Worm (Caenorhabditis elegans) whole organism, young adult: Measurements from ENCODE around the gene laat-1.

ENCODE experiments used
- B0019.2 ChIP-seq: fragments of 200-800 bp; sonication (Bioruptor generic); conservative IDR thresholded peaks from 2 replicates; pipeline ENCODE4 v1.3.6; 2022; ENCODE audit warnings: missing genetic modification reagents, missing genetic modification characterization, missing compliant biosample characterization
- B0035.1 ChIP-seq: sonication (generic microtip); optimal IDR thresholded peaks from 2 replicates; lab custom pipeline; 2016; ENCODE audit warnings: missing genetic modification characterization, mild to moderate bottlenecking, missing compliant biosample characterization, missing genotype, missing genetic modification reagents
- C06A6.2 ChIP-seq: fragments of 200-800 bp; sonication (Bioruptor generic); conservative IDR thresholded peaks from 2 replicates; pipeline ENCODE4 v1.3.6; 2022; ENCODE audit warnings: missing genetic modification characterization, missing compliant biosample characterization
- C17E4.6 ChIP-seq: fragments of 200-800 bp; sonication (Bioruptor generic); IDR thresholded peaks from 2 replicates; pipeline ENCODE4 v1.3.6; 2022; ENCODE audit warnings: missing genetic modification reagents, missing genetic modification characterization, missing compliant biosample characterization
- F10E7.11 ChIP-seq: sonication (generic microtip); optimal IDR thresholded peaks from 2 replicates; lab custom pipeline; 2017; ENCODE audit warnings: mild to moderate bottlenecking, missing genetic modification characterization, moderate library complexity, missing compliant biosample characterization
- F23B12.7 ChIP-seq: sonication (generic microtip); optimal IDR thresholded peaks from 2 replicates; lab custom pipeline; 2017; ENCODE audit warnings: missing genetic modification characterization, mild to moderate bottlenecking, missing compliant biosample characterization, antibody characterized with exemption, moderate library complexity; ENCODE audit not compliant: insufficient read depth
- F33H1.4 ChIP-seq: fragments of 200-800 bp; sonication (Bioruptor generic); IDR thresholded peaks from 2 replicates; pipeline ENCODE4 v1.3.6; 2022; ENCODE audit warnings: missing genetic modification reagents, missing genetic modification characterization, missing compliant biosample characterization
- F39B2.1 ChIP-seq: fragments of 200-800 bp; sonication (Bioruptor generic); IDR thresholded peaks from 2 replicates; pipeline ENCODE4 v1.3.6; 2022; ENCODE audit warnings: missing genetic modification reagents, missing genetic modification characterization, missing compliant biosample characterization
- F49E8.2 ChIP-seq: sonication (generic microtip); optimal IDR thresholded peaks from 3 replicates; lab custom pipeline; 2017; ENCODE audit warnings: missing genetic modification characterization, mild to moderate bottlenecking, missing compliant biosample characterization, antibody characterized with exemption, moderate library complexity; ENCODE audit not compliant: insufficient read depth
- F55B11.4 ChIP-seq: sonication (generic microtip); optimal IDR thresholded peaks from 2 replicates; lab custom pipeline; 2016; ENCODE audit warnings: missing compliant biosample characterization, missing genetic modification characterization, borderline replicate concordance; ENCODE audit not compliant: insufficient read depth
- F57C9.4 ChIP-seq: sonication (generic microtip); optimal IDR thresholded peaks from 2 replicates; lab custom pipeline; 2017; ENCODE audit warnings: mild to moderate bottlenecking, missing genetic modification characterization, missing compliant biosample characterization
- T07F8.4 ChIP-seq: sonication (generic microtip); optimal IDR thresholded peaks from 2 replicates; lab custom pipeline; 2016; ENCODE audit warnings: mild to moderate bottlenecking, missing genetic modification characterization, moderate library complexity, missing compliant biosample characterization
- akir-1 ChIP-seq: fragments of 200-800 bp; sonication (Bioruptor generic); optimal IDR thresholded peaks from 2 replicates; lab custom pipeline; 2018; ENCODE audit warnings: mild to moderate bottlenecking, missing genetic modification characterization, moderate library complexity, missing compliant biosample characterization
- bed-2 ChIP-seq: fragments of 200-800 bp; sonication (Bioruptor generic); IDR thresholded peaks from 2 replicates; pipeline ENCODE4 v1.3.6; 2022; ENCODE audit warnings: missing genetic modification reagents, missing genetic modification characterization, missing compliant biosample characterization
- ceh-91 ChIP-seq: fragments of 200-800 bp; sonication (Bioruptor generic); IDR thresholded peaks from 2 replicates; pipeline ENCODE4 v1.3.6; 2022; ENCODE audit warnings: missing genetic modification reagents, missing genetic modification characterization, missing compliant biosample characterization
- die-1 ChIP-seq: sonication (generic microtip); optimal IDR thresholded peaks from 2 replicates; lab custom pipeline; 2016; ENCODE audit warnings: missing genotype, mild to moderate bottlenecking, missing genetic modification characterization, missing compliant biosample characterization
- dpff-1 ChIP-seq: sonication (generic microtip); optimal IDR thresholded peaks from 2 replicates; lab custom pipeline; 2017; ENCODE audit warnings: mild to moderate bottlenecking, missing genetic modification characterization, missing compliant biosample characterization
- egl-18 ChIP-seq: fragments of 200-800 bp; sonication (Bioruptor generic); IDR thresholded peaks from 2 replicates; pipeline ENCODE4 v1.3.6; 2022; ENCODE audit warnings: missing genetic modification reagents, missing genetic modification characterization, missing compliant biosample characterization
- egl-44 ChIP-seq: fragments of 200-800 bp; sonication (Bioruptor generic); IDR thresholded peaks from 2 replicates; pipeline ENCODE4 v1.3.6; 2022; ENCODE audit warnings: missing genetic modification reagents, missing genetic modification characterization, missing compliant biosample characterization
- fkh-3 ChIP-seq: sonication (generic microtip); optimal IDR thresholded peaks from 2 replicates; lab custom pipeline; 2016; ENCODE audit warnings: mild to moderate bottlenecking, missing genetic modification characterization, missing compliant biosample characterization
- lag-1 ChIP-seq: fragments of 200-800 bp; sonication (Bioruptor generic); IDR thresholded peaks from 2 replicates; pipeline ENCODE4 v1.3.6; 2022; ENCODE audit warnings: missing genetic modification reagents, missing genetic modification characterization, missing compliant biosample characterization
- lir-1 ChIP-seq: fragments of 200-800 bp; sonication (Bioruptor generic); conservative IDR thresholded peaks from 2 replicates; pipeline ENCODE4 v1.3.6; 2022; ENCODE audit warnings: missing genetic modification reagents, missing genetic modification characterization, missing compliant biosample characterization
- lsl-1 ChIP-seq: fragments of 200-800 bp; sonication (Bioruptor generic); optimal IDR thresholded peaks from 2 replicates; lab custom pipeline; 2018; ENCODE audit warnings: mild to moderate bottlenecking, missing genetic modification characterization, moderate library complexity, missing compliant biosample characterization
- madf-3 ChIP-seq: fragments of 200-800 bp; sonication (Bioruptor generic); IDR thresholded peaks from 2 replicates; pipeline ENCODE4 v1.3.6; 2022; ENCODE audit warnings: missing genetic modification reagents, missing genetic modification characterization, missing compliant biosample characterization
- madf-6 ChIP-seq: fragments of 200-800 bp; sonication (Bioruptor generic); IDR thresholded peaks from 2 replicates; pipeline ENCODE4 v1.3.6; 2022; ENCODE audit warnings: missing genetic modification reagents, missing genetic modification characterization, missing compliant biosample characterization
- madf-8 ChIP-seq: fragments of 200-800 bp; sonication (Bioruptor generic); conservative IDR thresholded peaks from 2 replicates; pipeline ENCODE4 v1.3.6; 2022; ENCODE audit warnings: missing genetic modification reagents, missing genetic modification characterization, missing compliant biosample characterization
- nfyb-1 ChIP-seq: fragments of 200-800 bp; sonication (Bioruptor generic); IDR thresholded peaks from 2 replicates; pipeline ENCODE4 v1.3.6; 2022; ENCODE audit warnings: missing genetic modification reagents, missing genetic modification characterization, missing compliant biosample characterization
- nhr-90 ChIP-seq: sonication (generic microtip); optimal IDR thresholded peaks from 2 replicates; lab custom pipeline; 2016; ENCODE audit warnings: missing genotype, mild to moderate bottlenecking, missing genetic modification characterization, missing compliant biosample characterization
- pbrm-1 ChIP-seq: fragments of 200-800 bp; sonication (Bioruptor generic); IDR thresholded peaks from 2 replicates; pipeline ENCODE4 v1.3.6; 2022; ENCODE audit warnings: missing genetic modification reagents, missing genetic modification characterization, missing compliant biosample characterization
- rpc-1 ChIP-seq, 2 experiments: fragments of 150-350 bp in 1 of 2; sonication (generic microtip) in 1 of 2; optimal IDR thresholded peaks; 2 replicates each; lab custom pipeline; 2014 to 2018; ENCODE audit warnings: missing biosample characterization in 1 of 2, missing genetic modification characterization in 1 of 2, missing genetic modification reagents in 1 of 2, missing genotype in 1 of 2
- sdz-38 ChIP-seq: sonication (generic microtip); optimal IDR thresholded peaks from 2 replicates; lab custom pipeline; 2016; ENCODE audit warnings: missing genotype, missing genetic modification characterization, missing compliant biosample characterization
- snpc-1.1 ChIP-seq: sonication (generic microtip); optimal IDR thresholded peaks from 2 replicates; lab custom pipeline; 2017; ENCODE audit warnings: missing genetic modification characterization, mild to moderate bottlenecking, missing compliant biosample characterization, antibody characterized with exemption, moderate library complexity, missing genotype, missing genetic modification reagents; ENCODE audit not compliant: insufficient read depth
- somi-1 ChIP-seq: fragments of 200-800 bp; sonication (Bioruptor generic); optimal IDR thresholded peaks from 2 replicates; lab custom pipeline; 2018; ENCODE audit warnings: mild to moderate bottlenecking, missing genetic modification characterization, missing compliant biosample characterization
- tbp1 ChIP-seq: fragments of 200-800 bp; sonication (Bioruptor generic); optimal IDR thresholded peaks from 2 replicates; lab custom pipeline; 2018; ENCODE audit warnings: mild to moderate bottlenecking, missing genetic modification characterization, missing compliant biosample characterization
- xnd-1 ChIP-seq: sonication (generic microtip); optimal IDR thresholded peaks from 2 replicates; lab custom pipeline; 2016; ENCODE audit warnings: missing genotype, missing genetic modification reagents, missing genetic modification characterization, missing compliant biosample characterization
- zfh-2 ChIP-seq: fragments of 200-800 bp; sonication (Bioruptor generic); conservative IDR thresholded peaks from 2 replicates; pipeline ENCODE4 v1.3.6; 2022; ENCODE audit warnings: missing genetic modification reagents, missing genetic modification characterization, missing compliant biosample characterization
- zim-3 ChIP-seq: sonication (generic microtip); optimal IDR thresholded peaks from 2 replicates; lab custom pipeline; 2017; ENCODE audit warnings: mild to moderate bottlenecking, missing genetic modification characterization, moderate library complexity, missing compliant biosample characterization
- ztf-22 ChIP-seq: fragments of 200-800 bp; sonication (Bioruptor generic); optimal IDR thresholded peaks from 2 replicates; lab custom pipeline; 2018; ENCODE audit warnings: mild to moderate bottlenecking, missing genetic modification characterization, moderate library complexity, missing compliant biosample characterization
- ztf-25 ChIP-seq: fragments of 200-800 bp; sonication (Bioruptor generic); IDR thresholded peaks from 2 replicates; pipeline ENCODE4 v1.3.6; 2022; ENCODE audit warnings: missing genetic modification reagents, missing genetic modification characterization, missing compliant biosample characterization

The laat-1 gene

ce11 chrII:220602-221001 lies 17.0 kb downstream of the laat-1 start, which contains the start of gene ubxn-3 (continued):
- TF ChIP-seq lir-1 (GFP tag; lab: Robert Waterston, UW) (no peak), xnd-1 (peak; percentile 80)
- TF ChIP-seq, all 124 proteins: peak for 7

- TF ChIP-seq die-1 (tag; lab: Kevin White, UChicago) (no peak), lag-1 (GFP tag; lab: Robert Waterston, UW) (no peak), zfh-2 (GFP tag; lab: Robert Waterston, UW) (peak; percentile 44; the same call in 1 of the 2 replicates)
These were observed 17.6 kb downstream of the laat-1 start for ce11 chrII:219846-220503.

ce11 chrII:217308-217707 lies 20.3 kb downstream of the laat-1 start:
- TF ChIP-seq lsl-1 (GFP tag; lab: Kevin White, UChicago) (no peak), F23B12.7 (tag; lab: Kevin White, UChicago) (no peak), ceh-91 (GFP tag; lab: Robert Waterston, UW) (no peak)

DNA sequence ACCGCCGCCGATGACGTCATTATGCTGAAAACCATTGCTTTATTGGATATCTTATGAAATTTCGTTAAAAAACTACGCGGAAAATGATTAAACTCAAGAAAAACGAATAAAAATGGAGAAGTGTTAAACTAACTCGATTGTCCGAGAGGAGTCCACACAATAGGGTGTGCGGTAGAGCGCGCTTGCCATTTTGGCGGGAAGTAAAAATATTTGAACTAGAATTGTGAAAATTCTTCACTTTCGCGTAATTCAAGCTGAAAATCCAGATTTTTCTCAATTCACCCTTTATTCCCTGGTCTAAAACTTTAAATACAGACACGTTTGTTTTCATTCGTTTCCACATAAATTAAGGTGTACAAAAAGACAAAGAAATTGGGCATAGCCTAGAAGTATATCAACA lies 21.0 kb downstream of the laat-1 start, which contains the start of gene F48A11.4:
Gene F48A11.4 (minus strand): TSS at position 24 of the 400 bp plus-strand sequence.
- TF ChIP-seq ceh-91 (GFP tag; lab: Robert Waterston, UW) (peak; percentile 71), egl-44 (peak; percentile 71; the same call in 1 of the 2 replicates), F55B11.4 (tag; lab: Kevin White, UChicago) (no peak), madf-3 (peak; percentile 87), akir-1 (GFP tag; lab: Kevin White, UChicago) (no peak), zim-3 (tag; lab: Kevin White, UChicago) (peak; percentile 92), F57C9.4 (tag; lab: Kevin White, UChicago) (peak; percentile 78), pbrm-1 (GFP tag; lab: Robert Waterston, UW) (peak; percentile 90), dpff-1 (peak; percentile 63), xnd-1 (peak; percentile 47), F23B12.7 (tag; lab: Kevin White, UChicago) (peak; percentile 93), C17E4.6 (GFP tag; lab: Robert Waterston, UW) (0 out of 2 replicates have a peak, but pooled peaks have one; percentile 53), sdz-38 (tag; lab: Kevin White, UChicago) (no peak), madf-8 (GFP tag; lab: Robert Waterston, UW) (peak; percentile 68), F39B2.1 (GFP tag; lab: Robert Waterston, UW) (no peak), C06A6.2 (GFP tag; lab: Robert Waterston, UW) (peak; percentile 90), B0019.2 (GFP tag; lab: Robert Waterston, UW) (0 out of 2 replicates have a peak, but pooled peaks have one; percentile 4), B0035.1 (tag; lab: Kevin White, UChicago) (peak; percentile 71), tbp1 (GFP tag; lab: Kevin White, UChicago) (peak; percentile 67), rpc-1 (optimal IDR thresholded peaks at IDR 0.05; lab: Kevin White, UChicago) (no peak), rpc-1 (tag; optimal IDR thresholded peaks at IDR 0.05; lab: Kevin White, UChicago) (no peak), ztf-22 (GFP tag; lab: Kevin White, UChicago) (no peak), bed-2 (GFP tag; lab: Robert Waterston, UW) (0 out of 2 replicates have a peak, but pooled peaks have one; percentile 46), F33H1.4 (GFP tag; lab: Robert Waterston, UW) (peak; percentile 70), ztf-25 (GFP tag; lab: Robert Waterston, UW) (no peak), F49E8.2 (tag; lab: Kevin White, UChicago) (peak; percentile 56), nfyb-1 (GFP tag; lab: Robert Waterston, UW) (peak; percentile 95), fkh-3 (tag; lab: Kevin White, UChicago) (no peak), F10E7.11 (no peak), T07F8.4 (tag; lab: Kevin White, UChicago) (no peak), madf-6 (GFP tag; lab: Robert Waterston, UW) (peak; percentile 82), snpc-1.1 (tag; lab: Kevin White, UChicago) (no peak), lir-1 (GFP tag; lab: Robert Waterston, UW) (peak; percentile 63; the same call in 1 of the 2 replicates), lsl-1 (GFP tag; lab: Kevin White, UChicago) (peak; percentile 55), egl-18 (GFP tag; lab: Robert Waterston, UW) (0 out of 2 replicates have a peak, but pooled peaks have one; percentile 19), nhr-90 (no peak), somi-1 (peak; percentile 24)
